Worm (Caenorhabditis elegans) whole organism, L3 larva: ENCODE results near the gene C28D4.18.
A peak's percentile ranks its signal among the peaks of the same experiment; 100 is the strongest.

Experiments
- ZK546.5 ChIP-seq: sonication (generic microtip); optimal IDR thresholded peaks from 2 replicates; lab custom pipeline; 2017; ENCODE audit warnings: missing biosample characterization, missing genetic modification characterization
- aly-2 ChIP-seq: fragments of 150-350 bp; optimal IDR thresholded peaks from 2 replicates; lab custom pipeline; 2014; ENCODE audit warnings: missing biosample characterization, missing genetic modification characterization
- ama-1 ChIP-seq: fragments of 150-350 bp; optimal IDR thresholded peaks from 2 replicates; lab custom pipeline; 2018
- ceh-28 ChIP-seq: fragments of 150-350 bp; optimal IDR thresholded peaks from 2 replicates; lab custom pipeline; 2014; ENCODE audit warnings: missing biosample characterization, missing genetic modification reagents, missing genetic modification characterization
- ceh-9 ChIP-seq: sonication (generic microtip); optimal IDR thresholded peaks from 2 replicates; lab custom pipeline; 2018; ENCODE audit warnings: missing biosample characterization, missing genetic modification characterization
- daf-12 ChIP-seq: fragments of 150-350 bp; optimal IDR thresholded peaks from 2 replicates; lab custom pipeline; 2014; ENCODE audit warnings: missing biosample characterization, missing genetic modification reagents, missing genetic modification characterization
- egl-27 ChIP-seq: sonication (generic microtip); optimal IDR thresholded peaks from 4 replicates; lab custom pipeline; 2017; ENCODE audit warnings: missing biosample characterization, missing genetic modification reagents, missing genetic modification characterization
- egl-5 ChIP-seq: fragments of 150-350 bp; optimal IDR thresholded peaks from 2 replicates; lab custom pipeline; 2017; ENCODE audit warnings: missing biosample characterization, missing genetic modification reagents, missing genetic modification characterization, inconsistent platforms
- elt-1 ChIP-seq: fragments of 150-350 bp; optimal IDR thresholded peaks from 2 replicates; lab custom pipeline; 2014; ENCODE audit warnings: missing biosample characterization, missing genetic modification characterization
- elt-2 ChIP-seq: sonication (generic microtip); optimal IDR thresholded peaks from 2 replicates; lab custom pipeline; 2016; ENCODE audit warnings: missing genetic modification reagents, mild to moderate bottlenecking, missing genetic modification characterization, missing compliant biosample characterization
- elt-3 ChIP-seq, 3 experiments: fragments of 150-350 bp in 1 of 3; sonication (generic microtip) in 2 of 3; optimal IDR thresholded peaks; 2 replicates in 2 of 3; 4 replicates in 1 of 3; lab custom pipeline; 2014 to 2017; ENCODE audit warnings: missing biosample characterization in 3 of 3, missing genetic modification characterization in 3 of 3
- fkh-10 ChIP-seq: sonication (generic microtip); optimal IDR thresholded peaks from 2 replicates; lab custom pipeline; 2017; ENCODE audit warnings: missing biosample characterization, missing genetic modification reagents, missing genetic modification characterization
- fkh-2 ChIP-seq: fragments of 150-350 bp; optimal IDR thresholded peaks from 2 replicates; lab custom pipeline; 2014; ENCODE audit warnings: missing biosample characterization, missing genetic modification reagents, missing genetic modification characterization
- hmg-11 ChIP-seq: sonication (generic microtip); optimal IDR thresholded peaks from 2 replicates; lab custom pipeline; 2016; ENCODE audit warnings: missing genetic modification characterization, missing compliant biosample characterization
- lin-15B ChIP-seq: fragments of 150-350 bp; optimal IDR thresholded peaks from 2 replicates; lab custom pipeline; 2014; ENCODE audit warnings: missing biosample characterization, missing genetic modification characterization
- lin-39 ChIP-seq: fragments of 150-350 bp; optimal IDR thresholded peaks from 2 replicates; lab custom pipeline; 2018; ENCODE audit warnings: missing biosample characterization, missing genetic modification reagents, missing genetic modification characterization
- lsy-12 ChIP-seq: sonication (generic microtip); optimal IDR thresholded peaks from 2 replicates; lab custom pipeline; 2016; ENCODE audit warnings: mild to moderate bottlenecking, missing genetic modification characterization, missing compliant biosample characterization
- mdl-1 ChIP-seq: fragments of 150-350 bp; optimal IDR thresholded peaks from 2 replicates; lab custom pipeline; 2014; ENCODE audit warnings: missing biosample characterization, missing genetic modification characterization
- mml-1 ChIP-seq: fragments of 150-350 bp; sonication (generic microtip); optimal IDR thresholded peaks from 3 replicates; lab custom pipeline; 2014; ENCODE audit warnings: missing biosample characterization, missing genetic modification characterization
- nfya-1 ChIP-seq: sonication (generic microtip); optimal IDR thresholded peaks from 2 replicates; lab custom pipeline; 2017; ENCODE audit warnings: missing genetic modification characterization, mild to moderate bottlenecking, missing compliant biosample characterization, antibody characterized with exemption, moderate library complexity; ENCODE audit not compliant: insufficient read depth
- nhr-12 ChIP-seq: fragments of 150-350 bp; optimal IDR thresholded peaks from 2 replicates; lab custom pipeline; 2014; ENCODE audit warnings: missing biosample characterization, missing genetic modification characterization
- nhr-23 ChIP-seq: fragments of 150-350 bp; optimal IDR thresholded peaks from 2 replicates; lab custom pipeline; 2014; ENCODE audit warnings: missing biosample characterization, missing genetic modification reagents, missing genetic modification characterization
- nhr-237 ChIP-seq: fragments of 150-350 bp; optimal IDR thresholded peaks from 2 replicates; lab custom pipeline; 2014; ENCODE audit warnings: missing biosample characterization, missing genetic modification characterization
- nhr-28 ChIP-seq: fragments of 150-350 bp; optimal IDR thresholded peaks from 2 replicates; lab custom pipeline; 2014; ENCODE audit warnings: missing biosample characterization, missing genetic modification characterization
- nhr-43 ChIP-seq: sonication (generic microtip); optimal IDR thresholded peaks from 2 replicates; lab custom pipeline; 2016; ENCODE audit warnings: mild to moderate bottlenecking, missing genetic modification characterization, missing compliant biosample characterization; ENCODE audit not compliant: poor library complexity, severe bottlenecking
- nhr-77 ChIP-seq: fragments of 150-350 bp; optimal IDR thresholded peaks from 2 replicates; lab custom pipeline; 2014; ENCODE audit warnings: missing biosample characterization, missing genetic modification characterization
- pha-4 ChIP-seq: fragments of 150-350 bp; optimal IDR thresholded peaks from 2 replicates; lab custom pipeline; 2014; ENCODE audit warnings: missing biosample characterization, missing genetic modification reagents, missing genetic modification characterization
- pqm-1 ChIP-seq: fragments of 150-350 bp; optimal IDR thresholded peaks from 2 replicates; lab custom pipeline; 2017; ENCODE audit warnings: missing biosample characterization, missing genetic modification characterization, inconsistent platforms
- skn-1 ChIP-seq: fragments of 150-350 bp; optimal IDR thresholded peaks from 2 replicates; lab custom pipeline; 2014; ENCODE audit warnings: missing biosample characterization, missing genetic modification characterization
- tbx-2 ChIP-seq: sonication (generic microtip); optimal IDR thresholded peaks from 2 replicates; lab custom pipeline; 2016; ENCODE audit warnings: mild to moderate bottlenecking, missing genetic modification characterization, missing compliant biosample characterization
- zag-1 ChIP-seq: fragments of 150-350 bp; optimal IDR thresholded peaks from 2 replicates; lab custom pipeline; 2014; ENCODE audit warnings: missing biosample characterization, missing genetic modification characterization
- ztf-11 ChIP-seq: fragments of 150-350 bp; optimal IDR thresholded peaks from 2 replicates; lab custom pipeline; 2014; ENCODE audit warnings: missing biosample characterization, missing genetic modification characterization
- ztf-4 ChIP-seq: fragments of 150-350 bp; optimal IDR thresholded peaks from 2 replicates; lab custom pipeline; 2014; ENCODE audit warnings: missing biosample characterization, missing genetic modification characterization

Gene C28D4.18

DNA sequence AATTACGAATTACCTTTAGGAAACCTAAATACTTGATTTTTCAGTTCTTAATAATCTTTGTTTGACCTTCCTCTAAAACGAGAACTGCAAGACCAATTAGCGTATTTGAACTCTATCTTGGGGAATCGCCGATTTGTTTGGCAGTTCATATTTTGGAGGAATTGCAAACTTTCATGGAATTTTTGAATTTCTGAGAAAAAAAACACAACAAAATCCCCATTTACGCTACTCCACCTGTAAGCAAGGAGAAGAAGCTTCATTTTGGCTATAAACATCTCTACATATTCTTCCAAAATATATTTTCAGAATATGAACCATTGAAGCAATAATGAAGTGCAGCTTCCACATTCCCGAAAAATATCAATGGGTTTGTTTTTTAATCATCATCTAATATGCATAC, 32.2 kb upstream of the C28D4.18 start, which contains the start of gene twk-9:
TSS of gene twk-9 (plus strand) at position 301 of the 400 bp plus-strand sequence.
- TF ChIP-seq ama-1 (lab: Kevin White, UChicago) (no peak), egl-5 (tag; lab: Kevin White, UChicago) (no peak), ztf-4 (tag; lab: Kevin White, UChicago) (no peak), elt-1 (tag; lab: Kevin White, UChicago) (no peak), nhr-77 (tag; lab: Kevin White, UChicago) (no peak), nhr-43 (tag; lab: Kevin White, UChicago) (no peak), hmg-11 (no peak), ceh-9 (tag; lab: Kevin White, UChicago) (no peak)

DNA sequence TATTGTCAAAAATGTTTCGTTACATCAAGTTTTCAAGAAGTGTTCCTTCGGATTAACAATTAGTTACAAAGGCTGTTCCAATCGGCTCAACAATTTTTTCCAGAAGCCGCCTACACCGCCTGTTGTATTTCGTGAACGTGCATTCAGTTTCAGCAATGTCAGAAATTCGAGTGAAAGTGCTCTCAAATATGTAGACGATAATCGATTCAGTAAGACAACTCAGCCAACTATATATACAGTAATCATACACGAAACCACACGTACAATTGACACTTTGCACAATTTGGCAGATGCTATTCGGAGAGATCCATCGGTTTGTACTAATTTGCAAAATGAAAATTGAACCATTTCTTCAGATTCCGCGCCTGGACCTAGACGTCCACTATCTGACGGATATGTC, 28.6 kb upstream of the C28D4.18 start:
- TF ChIP-seq pqm-1 (tag; lab: Kevin White, UChicago) (no peak), nhr-43 (tag; lab: Kevin White, UChicago) (no peak), daf-12 (tag; lab: Kevin White, UChicago) (no peak), egl-27 (no peak), zag-1 (tag; lab: Kevin White, UChicago) (no peak), lin-15B (tag; lab: Kevin White, UChicago) (no peak), mdl-1 (tag; lab: Kevin White, UChicago) (no peak), nhr-12 (tag; lab: Kevin White, UChicago) (no peak), elt-3 (tag; optimal IDR thresholded peaks at IDR 0.05; lab: Kevin White, UChicago) (no peak)

DNA sequence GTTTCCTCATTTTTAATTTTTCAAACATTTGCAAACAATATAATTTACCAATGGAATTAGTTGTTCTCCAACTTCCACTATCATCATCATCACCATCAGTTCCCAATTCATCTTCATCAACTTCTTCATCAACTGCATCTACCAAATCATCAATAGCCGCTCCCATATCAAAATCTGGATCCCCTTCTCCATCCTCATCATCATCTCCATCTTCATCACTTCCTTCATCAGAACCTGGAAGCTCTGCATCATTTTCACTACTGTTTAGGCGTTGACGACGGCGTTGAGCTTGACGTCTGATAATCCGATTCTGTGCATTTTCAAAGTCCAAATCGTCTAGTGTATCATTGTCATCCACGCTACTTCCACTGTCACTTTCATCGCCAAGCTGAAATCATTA, 27.2 kb upstream of the C28D4.18 start:
- TF ChIP-seq ztf-11 (tag; lab: Kevin White, UChicago) (no peak), pqm-1 (tag; lab: Kevin White, UChicago) (no peak), zag-1 (tag; lab: Kevin White, UChicago) (no peak), nhr-28 (tag; lab: Kevin White, UChicago) (no peak), ceh-9 (tag; lab: Kevin White, UChicago) (no peak), elt-2 (tag; lab: Kevin White, UChicago) (no peak), daf-12 (tag; lab: Kevin White, UChicago) (no peak), fkh-2 (tag; lab: Kevin White, UChicago) (no peak), nhr-237 (no peak), ZK546.5 (tag; lab: Kevin White, UChicago) (no peak)

DNA sequence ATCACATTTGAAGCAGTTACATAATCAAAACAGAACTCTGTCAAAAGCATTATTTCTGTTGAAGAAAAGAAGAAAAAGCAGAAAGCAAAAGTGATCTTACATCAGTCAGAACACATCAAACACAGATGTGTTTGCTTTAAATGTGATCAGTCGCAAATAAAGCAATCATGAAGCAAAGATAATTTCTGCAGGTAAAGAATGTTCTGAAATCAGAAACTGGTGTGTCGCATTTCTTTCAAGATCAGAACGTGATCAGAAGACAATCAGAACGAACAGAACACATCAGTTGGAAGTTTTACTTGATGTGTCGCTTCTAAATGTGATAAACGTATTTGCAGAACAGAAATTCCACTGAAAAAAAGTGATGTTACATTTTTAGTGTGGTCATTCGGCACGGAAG, 26.0 kb upstream of the C28D4.18 start:
- TF ChIP-seq aly-2 (no peak), pha-4 (tag; lab: Kevin White, UChicago) (peak; percentile 22)

DNA sequence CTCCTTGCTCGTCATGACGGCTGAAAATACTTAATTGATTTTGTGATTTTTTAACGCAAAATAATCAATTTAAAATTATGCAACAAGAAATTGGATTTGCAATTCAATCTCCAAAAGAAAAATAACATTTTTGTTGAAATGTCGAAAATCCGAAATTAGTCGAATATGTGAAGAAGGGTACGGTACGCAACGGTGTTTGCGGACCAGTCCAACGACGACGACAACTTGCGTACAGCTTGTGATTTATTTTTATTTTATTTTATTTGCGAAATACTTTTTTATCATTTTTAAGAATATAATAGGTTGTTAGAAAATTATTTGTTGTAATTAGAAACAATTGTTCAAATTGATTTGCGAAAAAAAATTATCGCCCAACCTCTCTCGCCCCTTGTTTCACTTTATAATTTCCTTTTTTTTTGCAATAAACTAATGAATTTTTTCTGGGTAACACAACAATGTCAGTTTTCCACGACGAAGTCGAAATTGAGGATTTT, 18.3 kb upstream of the C28D4.18 start, which contains the start of the genes dcaf-1 and dph-3:
TSS of gene dcaf-1 (minus strand) at position 20 of the 494 bp plus-strand sequence.
TSS of gene dph-3 (plus strand) at position 444 of the 494 bp plus-strand sequence.
- peak; percentile 58 for TF ChIP-seq pha-4 (tag; lab: Kevin White, UChicago)
- TF ChIP-seq pqm-1 (tag; lab: Kevin White, UChicago) = no peak
- TF ChIP-seq hmg-11 = peak; percentile 35
- peak; percentile 78 for TF ChIP-seq nfya-1 (tag; lab: Kevin White, UChicago)
- TF ChIP-seq ztf-4 (tag; lab: Kevin White, UChicago) = no peak
- TF ChIP-seq lin-15B (tag; lab: Kevin White, UChicago) = peak; percentile 48
- no peak for TF ChIP-seq tbx-2 (tag; lab: Kevin White, UChicago)
- no peak for TF ChIP-seq nhr-12 (tag; lab: Kevin White, UChicago)
- TF ChIP-seq skn-1 (tag; lab: Kevin White, UChicago) = peak; percentile 80
- TF ChIP-seq lsy-12 (tag; lab: Kevin White, UChicago) = no peak
- peak; percentile 22 for TF ChIP-seq nhr-23 (tag; lab: Kevin White, UChicago)
- peak; percentile 14 for TF ChIP-seq elt-2 (tag; lab: Kevin White, UChicago)
- no peak for TF ChIP-seq ztf-11 (tag; lab: Kevin White, UChicago)
- no peak for TF ChIP-seq daf-12 (tag; lab: Kevin White, UChicago)
- no peak for TF ChIP-seq ceh-28 (tag; lab: Kevin White, UChicago)
- no peak for TF ChIP-seq aly-2
- TF ChIP-seq fkh-10 (GFP tag; lab: Kevin White, UChicago) = no peak
- peak; percentile 69 for TF ChIP-seq egl-5 (tag; lab: Kevin White, UChicago)
- no peak for TF ChIP-seq lin-39 (tag; lab: Kevin White, UChicago)
- TF ChIP-seq elt-1 (tag; lab: Kevin White, UChicago) = no peak
- no peak for TF ChIP-seq mml-1 (tag; lab: Kevin White, UChicago)
